Worm (Caenorhabditis elegans): ENCODE data around the gene sly-1.

DNA sequence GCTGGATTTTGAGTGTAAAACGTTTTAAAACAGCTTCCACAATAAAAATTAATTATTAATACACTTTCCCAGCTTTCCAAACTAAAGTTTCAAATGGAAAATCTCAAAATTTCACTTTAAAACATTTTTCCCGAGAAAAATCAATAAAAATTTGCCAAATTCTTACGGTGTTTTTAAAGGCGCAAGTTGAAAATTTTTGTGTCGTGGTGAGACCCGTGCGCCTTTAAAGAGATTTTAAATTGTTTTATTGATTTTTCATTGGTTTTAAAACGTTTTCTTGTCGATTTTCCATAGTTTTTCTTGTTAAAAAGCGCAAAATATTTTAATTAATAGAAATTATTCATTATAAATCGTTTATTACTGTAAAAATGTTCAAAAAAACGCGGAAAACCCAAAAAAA lies 55.0 kb downstream of the sly-1 start, which contains the start of gene Y45F3A.1:
- TF ChIP-seq dao-5 (tag; optimal IDR thresholded peaks at IDR 0.05) (no peak), him-1 (tag; optimal IDR thresholded peaks at IDR 0.05) (no peak), W03F9.2 (tag; optimal IDR thresholded peaks at IDR 0.05) (peak; percentile 25)
